Worm (Caenorhabditis elegans) whole organism, L2 larva: ENCODE measurements around the gene ugt-7.
A peak's percentile ranks its signal among the peaks of the same experiment; 100 is the strongest.

ENCODE experiments used
- F13H6.1 ChIP-seq: sonication (generic microtip); optimal IDR thresholded peaks from 2 replicates; lab custom pipeline; 2016; ENCODE audit warnings: missing genetic modification characterization, missing compliant biosample characterization
- R02D3.7 ChIP-seq: fragments of 150-350 bp; optimal IDR thresholded peaks from 2 replicates; lab custom pipeline; 2014; ENCODE audit warnings: missing biosample characterization, missing genetic modification characterization
- ZK546.5 ChIP-seq: sonication (generic microtip); optimal IDR thresholded peaks from 2 replicates; lab custom pipeline; 2017; ENCODE audit warnings: missing biosample characterization, missing genetic modification characterization
- alr-1 ChIP-seq: fragments of 150-350 bp; optimal IDR thresholded peaks from 2 replicates; lab custom pipeline; 2014; ENCODE audit warnings: missing biosample characterization, missing genetic modification characterization
- aly-2 ChIP-seq: fragments of 150-350 bp; optimal IDR thresholded peaks from 2 replicates; lab custom pipeline; 2014; ENCODE audit warnings: missing biosample characterization, missing genetic modification characterization
- blmp-1 ChIP-seq: sonication (generic microtip); optimal IDR thresholded peaks from 2 replicates; lab custom pipeline; 2017; ENCODE audit warnings: missing genetic modification characterization, mild to moderate bottlenecking, missing compliant biosample characterization, antibody characterized with exemption, moderate library complexity; ENCODE audit not compliant: insufficient read depth
- ceh-16 ChIP-seq: fragments of 150-350 bp; optimal IDR thresholded peaks from 2 replicates; lab custom pipeline; 2014; ENCODE audit warnings: missing biosample characterization, missing genetic modification characterization
- ceh-82 ChIP-seq: fragments of 150-350 bp; optimal IDR thresholded peaks from 2 replicates; lab custom pipeline; 2014; ENCODE audit warnings: missing biosample characterization, missing genetic modification characterization
- crh-2 ChIP-seq: sonication (generic microtip); optimal IDR thresholded peaks from 2 replicates; lab custom pipeline; 2017; ENCODE audit warnings: missing biosample characterization, missing genetic modification characterization
- dmd-4 ChIP-seq: sonication (generic microtip); optimal IDR thresholded peaks from 2 replicates; lab custom pipeline; 2017; ENCODE audit warnings: missing biosample characterization, missing genetic modification characterization
- fos-1 ChIP-seq: fragments of 150-350 bp; optimal IDR thresholded peaks from 2 replicates; lab custom pipeline; 2014; ENCODE audit warnings: missing biosample characterization, missing genetic modification characterization
- gmeb-1 ChIP-seq: fragments of 150-350 bp; optimal IDR thresholded peaks from 2 replicates; lab custom pipeline; 2014; ENCODE audit warnings: missing biosample characterization, missing genetic modification characterization
- lin-11 ChIP-seq: fragments of 150-350 bp; sonication (generic microtip); optimal IDR thresholded peaks from 2 replicates; lab custom pipeline; 2014; ENCODE audit warnings: missing biosample characterization, missing genetic modification characterization, inconsistent platforms, mixed read lengths
- lin-13 ChIP-seq: fragments of 150-350 bp; optimal IDR thresholded peaks from 2 replicates; lab custom pipeline; 2014; ENCODE audit warnings: missing biosample characterization, missing genetic modification reagents, missing genetic modification characterization
- lin-39 ChIP-seq: fragments of 150-350 bp; optimal IDR thresholded peaks from 2 replicates; lab custom pipeline; 2014; ENCODE audit warnings: missing biosample characterization, missing genetic modification reagents, missing genetic modification characterization
- mab-5 ChIP-seq: fragments of 150-350 bp; optimal IDR thresholded peaks from 2 replicates; lab custom pipeline; 2014; ENCODE audit warnings: missing biosample characterization, missing genetic modification characterization
- mbf-1 ChIP-seq: sonication (generic microtip); optimal IDR thresholded peaks from 2 replicates; lab custom pipeline; 2017; ENCODE audit warnings: missing biosample characterization, missing genetic modification characterization
- mdl-1 ChIP-seq, 2 experiments: fragments of 150-350 bp in 1 of 2; sonication (generic microtip) in 1 of 2; optimal IDR thresholded peaks; 2 replicates each; lab custom pipeline; 2017; ENCODE audit warnings: missing biosample characterization in 2 of 2, missing genetic modification characterization in 2 of 2
- nhr-10 ChIP-seq: sonication (generic microtip); optimal IDR thresholded peaks from 2 replicates; lab custom pipeline; 2017; ENCODE audit warnings: missing biosample characterization, missing genetic modification characterization
- nhr-11 ChIP-seq: fragments of 150-350 bp; optimal IDR thresholded peaks from 2 replicates; lab custom pipeline; 2014; ENCODE audit warnings: missing biosample characterization, missing genetic modification characterization
- nhr-12 ChIP-seq: fragments of 150-350 bp; optimal IDR thresholded peaks from 2 replicates; lab custom pipeline; 2014; ENCODE audit warnings: missing biosample characterization, missing genetic modification characterization
- nhr-129 ChIP-seq: fragments of 150-350 bp; optimal IDR thresholded peaks from 2 replicates; lab custom pipeline; 2014; ENCODE audit warnings: missing biosample characterization, missing genetic modification characterization
- nhr-21 ChIP-seq: fragments of 150-350 bp; optimal IDR thresholded peaks from 2 replicates; lab custom pipeline; 2014; ENCODE audit warnings: missing biosample characterization, missing genetic modification characterization
- nhr-23 ChIP-seq: fragments of 150-350 bp; optimal IDR thresholded peaks from 2 replicates; lab custom pipeline; 2014; ENCODE audit warnings: missing biosample characterization, missing genetic modification reagents, missing genetic modification characterization
- nhr-25 ChIP-seq: fragments of 150-350 bp; sonication (generic microtip); optimal IDR thresholded peaks from 3 replicates; lab custom pipeline; 2014; ENCODE audit warnings: missing biosample characterization, missing genetic modification characterization
- nhr-6 ChIP-seq: fragments of 150-350 bp; optimal IDR thresholded peaks from 2 replicates; lab custom pipeline; 2014; ENCODE audit warnings: missing biosample characterization, missing genetic modification characterization
- nhr-77 ChIP-seq: fragments of 150-350 bp; optimal IDR thresholded peaks from 2 replicates; lab custom pipeline; 2014; ENCODE audit warnings: missing biosample characterization, missing genetic modification characterization
- peb-1 ChIP-seq: fragments of 150-350 bp; optimal IDR thresholded peaks from 2 replicates; lab custom pipeline; 2014; ENCODE audit warnings: missing biosample characterization, missing genetic modification characterization
- sem-4 ChIP-seq: fragments of 150-350 bp; optimal IDR thresholded peaks from 2 replicates; lab custom pipeline; 2014; ENCODE audit warnings: missing biosample characterization, missing genetic modification reagents, missing genetic modification characterization
- skn-1 ChIP-seq: sonication (generic microtip); optimal IDR thresholded peaks from 2 replicates; lab custom pipeline; 2017; ENCODE audit warnings: missing biosample characterization, missing genetic modification characterization
- sma-3 ChIP-seq: sonication (generic microtip); optimal IDR thresholded peaks from 2 replicates; lab custom pipeline; 2016; ENCODE audit warnings: missing genetic modification reagents, missing genetic modification characterization, missing compliant biosample characterization
- sma-9 ChIP-seq, 2 experiments: fragments of 150-350 bp in 1 of 2; sonication (generic microtip) in 1 of 2; optimal IDR thresholded peaks; 2 replicates each; lab custom pipeline; 2014 to 2016; ENCODE audit warnings: missing genetic modification characterization in 2 of 2, mild to moderate bottlenecking in 1 of 2, missing biosample characterization in 1 of 2, missing compliant biosample characterization in 1 of 2, missing genetic modification reagents in 1 of 2, moderate library complexity in 1 of 2
- unc-39 ChIP-seq: fragments of 150-350 bp; optimal IDR thresholded peaks from 2 replicates; lab custom pipeline; 2014; ENCODE audit warnings: missing biosample characterization, missing genetic modification characterization
- zag-1 ChIP-seq: fragments of 150-350 bp; optimal IDR thresholded peaks from 2 replicates; lab custom pipeline; 2014; ENCODE audit warnings: missing biosample characterization, missing genetic modification characterization
- ztf-1 ChIP-seq: fragments of 200-800 bp; sonication (Bioruptor generic); conservative IDR thresholded peaks from 2 replicates; pipeline ENCODE4 v1.3.6; 2022; ENCODE audit warnings: missing genetic modification characterization, missing compliant biosample characterization
- ztf-11 ChIP-seq: sonication (generic microtip); optimal IDR thresholded peaks from 2 replicates; lab custom pipeline; 2017; ENCODE audit warnings: missing biosample characterization, missing genetic modification characterization
- ztf-4 ChIP-seq: fragments of 150-350 bp; optimal IDR thresholded peaks from 2 replicates; lab custom pipeline; 2014; ENCODE audit warnings: missing biosample characterization, missing genetic modification characterization

ugt-7 gene

DNA sequence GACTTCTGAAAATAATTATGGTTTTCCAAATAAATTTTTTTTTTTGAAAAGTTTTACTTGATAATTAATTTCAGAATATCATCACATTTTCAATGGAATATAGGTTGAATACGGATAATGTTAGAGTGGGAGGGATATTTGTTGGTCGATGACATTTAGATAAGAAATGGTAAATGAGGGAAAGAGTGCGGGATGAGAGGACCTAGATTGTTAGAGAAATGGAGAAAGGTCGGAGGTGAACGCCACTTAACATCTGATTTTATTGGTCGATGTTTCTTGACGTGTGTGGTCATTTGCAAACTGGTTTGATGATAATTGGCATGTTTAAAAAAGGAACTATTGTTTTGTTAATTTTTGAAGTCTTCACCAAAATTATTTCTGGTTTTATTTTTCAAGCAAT, 38.1 kb upstream of the ugt-7 start:
- TF ChIP-seq nhr-6 (no peak), nhr-25 (peak; percentile 27), gmeb-1 (tag; lab: Kevin White, UChicago) (no peak), mbf-1 (tag; lab: Kevin White, UChicago) (no peak), lin-11 (tag; lab: Kevin White, UChicago) (no peak), nhr-11 (tag; lab: Kevin White, UChicago) (no peak), lin-39 (tag; lab: Kevin White, UChicago) (no peak)

DNA sequence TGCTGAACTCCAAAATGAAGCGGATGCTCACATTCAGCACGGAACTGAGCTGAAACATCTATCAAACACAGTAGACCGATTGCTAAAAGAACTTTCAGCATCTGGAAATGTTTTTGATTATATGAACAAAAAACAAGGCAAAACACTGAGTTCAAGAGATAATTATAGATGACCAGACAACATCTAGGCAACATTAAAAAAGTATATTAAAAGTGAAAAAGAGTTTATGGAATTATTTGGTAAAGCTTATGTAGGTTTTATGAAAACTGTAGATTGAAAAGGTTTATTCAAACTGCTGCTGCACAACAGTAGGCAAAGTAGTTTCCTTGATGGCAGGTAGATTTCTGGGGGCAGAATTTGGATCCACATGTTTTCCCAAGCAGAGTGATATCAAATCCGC, 36.0 kb upstream of the ugt-7 start, which contains the start of gene K11D12.7:
TSS of gene K11D12.7 (minus strand) at position 101 of the 400 bp plus-strand sequence.
- TF ChIP-seq nhr-6 (no peak), nhr-12 (no peak), mbf-1 (tag; lab: Kevin White, UChicago) (no peak)
- TF ChIP-seq, all 48 proteins: peak for 0

DNA sequence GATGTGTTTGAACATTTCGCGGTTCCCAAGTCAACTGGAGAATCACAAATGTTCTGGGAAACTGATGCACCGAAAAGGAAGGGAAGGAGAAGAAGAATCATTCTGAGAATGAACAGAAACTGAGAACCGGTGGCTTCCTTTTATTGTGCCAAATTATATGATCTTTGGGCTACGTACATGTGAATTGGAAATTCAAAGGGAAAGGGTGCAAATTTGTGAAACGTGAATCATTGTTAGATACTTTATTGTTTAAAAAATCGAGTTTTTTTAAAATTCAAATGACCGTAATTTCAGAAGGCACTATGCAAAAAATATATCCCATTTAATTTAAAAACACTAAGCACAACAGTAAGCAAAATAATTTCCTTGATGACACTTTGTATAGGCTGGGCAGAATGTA, 34.7 kb upstream of the ugt-7 start, which contains the start of gene K11D12.6:
TSS of gene K11D12.6 (minus strand) at position 101 of the 400 bp plus-strand sequence.
- TF ChIP-seq nhr-6 (no peak), R02D3.7 (tag; lab: Kevin White, UChicago) (no peak), lin-13 (GFP tag; lab: Kevin White, UChicago) (no peak), blmp-1 (tag; lab: Kevin White, UChicago) (no peak), ztf-1 (no peak), ceh-82 (no peak), ztf-4 (no peak), unc-39 (tag; lab: Kevin White, UChicago) (no peak), ztf-11 (no peak), nhr-77 (tag; lab: Kevin White, UChicago) (no peak), skn-1 (tag; lab: Kevin White, UChicago) (no peak), sma-9 (GFP tag; optimal IDR thresholded peaks at IDR 0.05; lab: Kevin White, UChicago) (no peak), sma-9 (tag; optimal IDR thresholded peaks at IDR 0.05; lab: Kevin White, UChicago) (no peak), mab-5 (no peak), mbf-1 (tag; lab: Kevin White, UChicago) (no peak), alr-1 (tag; lab: Kevin White, UChicago) (no peak), peb-1 (tag; lab: Kevin White, UChicago) (no peak), sem-4 (tag; lab: Kevin White, UChicago) (no peak), nhr-23 (tag; lab: Kevin White, UChicago) (no peak), aly-2 (no peak), ZK546.5 (tag; lab: Kevin White, UChicago) (no peak)

DNA sequence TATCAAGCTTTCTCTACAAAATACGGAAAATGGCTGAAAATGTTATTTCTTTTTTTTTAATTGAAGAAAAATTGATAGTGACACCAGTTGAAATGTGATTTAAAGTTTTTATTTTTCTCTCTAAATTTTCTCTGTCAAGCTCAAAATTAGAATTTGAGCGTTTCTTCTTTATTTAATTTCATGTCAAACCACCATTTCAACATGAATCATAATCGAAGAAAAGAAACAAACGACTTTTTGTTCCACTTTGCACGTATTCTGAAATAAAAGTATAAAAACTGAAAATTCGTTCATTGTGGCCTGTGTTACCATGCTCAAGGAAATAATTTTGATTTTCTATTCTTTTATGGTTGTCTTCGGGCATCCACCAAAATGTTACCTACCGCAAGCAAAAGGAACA, 32.7 kb upstream of the ugt-7 start, which contains the start of gene K11D12.13:
TSS of gene K11D12.13 (plus strand) at position 301 of the 400 bp plus-strand sequence.
- TF ChIP-seq sma-3 (GFP tag; lab: Kevin White, UChicago) = no peak
- TF ChIP-seq nhr-25 = no peak
- no peak for TF ChIP-seq R02D3.7 (tag; lab: Kevin White, UChicago)
- no peak for TF ChIP-seq aly-2
- no peak for TF ChIP-seq mab-5
- no peak for TF ChIP-seq nhr-11 (tag; lab: Kevin White, UChicago)
- TF ChIP-seq nhr-23 (tag; lab: Kevin White, UChicago) = no peak
- TF ChIP-seq nhr-10 (tag; lab: Kevin White, UChicago) = no peak

DNA sequence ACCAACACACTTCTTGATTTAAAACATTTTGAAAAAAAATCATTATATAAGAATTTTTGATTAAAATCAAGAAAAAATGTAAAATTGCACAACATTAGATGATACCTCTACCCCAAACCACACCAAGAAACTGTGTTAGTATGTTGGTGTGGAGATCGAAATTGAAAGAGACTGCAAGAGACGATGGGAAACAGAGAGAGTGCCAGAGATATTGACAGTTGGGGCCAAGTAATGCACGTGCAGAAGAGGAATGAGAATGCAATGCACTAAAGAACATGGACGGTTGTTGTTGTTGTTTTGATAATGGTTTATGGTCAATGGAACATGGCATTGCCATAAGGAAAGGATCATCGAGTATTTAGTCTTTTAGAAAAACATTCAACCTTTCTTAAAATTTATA, 31.8 kb upstream of the ugt-7 start:
- no peak for TF ChIP-seq lin-39 (tag; lab: Kevin White, UChicago)
- TF ChIP-seq ZK546.5 (tag; lab: Kevin White, UChicago) = no peak
- no peak for TF ChIP-seq ztf-4
- no peak for TF ChIP-seq ztf-1
- peak; percentile 13 for TF ChIP-seq crh-2 (tag; lab: Kevin White, UChicago)
- no peak for TF ChIP-seq dmd-4 (tag; lab: Kevin White, UChicago)
- TF ChIP-seq F13H6.1 (tag; lab: Kevin White, UChicago) = peak; percentile 15
- no peak for TF ChIP-seq nhr-21 (tag; lab: Kevin White, UChicago)
- no peak for TF ChIP-seq zag-1 (tag; lab: Kevin White, UChicago)
- TF ChIP-seq mdl-1 (tag; optimal IDR thresholded peaks at IDR 0.05; lab: Kevin White, UChicago) = peak; percentile 53 to 62
- TF ChIP-seq sma-9 (GFP tag; optimal IDR thresholded peaks at IDR 0.05; lab: Kevin White, UChicago) = peak; percentile 66
- no peak for TF ChIP-seq sma-9 (tag; optimal IDR thresholded peaks at IDR 0.05; lab: Kevin White, UChicago)
- peak; percentile 24 for TF ChIP-seq fos-1 (tag; lab: Kevin White, UChicago)
- peak; percentile 72 for TF ChIP-seq nhr-129 (tag; lab: Kevin White, UChicago)
- no peak for TF ChIP-seq ceh-16
